Worm (Caenorhabditis elegans) whole organism, mixed stage, embryonic: ENCODE measurements around the gene grd-9.

ENCODE experiments used
- M03D4.4 ChIP-seq: sonication (generic microtip); optimal IDR thresholded peaks from 2 replicates; lab custom pipeline; 2017; ENCODE audit warnings: mild to moderate bottlenecking, missing genetic modification characterization, missing compliant biosample characterization
- bed-3 ChIP-seq: fragments of 200-800 bp; sonication (Bioruptor generic); optimal IDR thresholded peaks from 3 replicates; lab custom pipeline; 2018; ENCODE audit warnings: mild to moderate bottlenecking, missing genetic modification characterization, moderate library complexity, missing compliant biosample characterization
- blmp-1 ChIP-seq: fragments of 150-350 bp; optimal IDR thresholded peaks from 2 replicates; lab custom pipeline; 2014; ENCODE audit warnings: missing biosample characterization, missing genetic modification characterization
- ceh-39 ChIP-seq: fragments of 150-350 bp; optimal IDR thresholded peaks from 2 replicates; lab custom pipeline; 2014; ENCODE audit warnings: missing biosample characterization, missing genetic modification characterization
- ceh-43 ChIP-seq: fragments of 200-800 bp; sonication (Bioruptor generic); optimal IDR thresholded peaks from 2 replicates; lab custom pipeline; 2018; ENCODE audit warnings: mild to moderate bottlenecking, missing genetic modification characterization, moderate library complexity, missing compliant biosample characterization
- ceh-83 ChIP-seq: fragments of 200-800 bp; sonication (Bioruptor generic); optimal IDR thresholded peaks from 2 replicates; lab custom pipeline; 2018; ENCODE audit warnings: mild to moderate bottlenecking, missing genetic modification characterization, missing compliant biosample characterization
- ces-1 ChIP-seq: fragments of 150-350 bp; optimal IDR thresholded peaks from 2 replicates; lab custom pipeline; 2014; ENCODE audit warnings: missing biosample characterization, missing genetic modification reagents, missing genetic modification characterization
- drap-1 ChIP-seq: fragments of 200-800 bp; sonication (Bioruptor generic); optimal IDR thresholded peaks from 3 replicates; lab custom pipeline; 2018; ENCODE audit warnings: mild to moderate bottlenecking, missing genetic modification characterization, missing compliant biosample characterization
- elt-1 ChIP-seq: sonication (generic microtip); optimal IDR thresholded peaks from 2 replicates; lab custom pipeline; 2017; ENCODE audit warnings: missing genetic modification characterization, mild to moderate bottlenecking, missing compliant biosample characterization, antibody characterized with exemption, moderate library complexity, borderline replicate concordance; ENCODE audit not compliant: insufficient read depth
- elt-3 ChIP-seq: fragments of 150-350 bp; optimal IDR thresholded peaks from 2 replicates; lab custom pipeline; 2014; ENCODE audit warnings: missing biosample characterization, missing genetic modification characterization
- flh-1 ChIP-seq: fragments of 200-800 bp; sonication (Bioruptor generic); optimal IDR thresholded peaks from 2 replicates; lab custom pipeline; 2018; ENCODE audit warnings: mild to moderate bottlenecking, missing genetic modification characterization, moderate library complexity, missing compliant biosample characterization
- ham-2 ChIP-seq: fragments of 200-800 bp; sonication (Bioruptor generic); optimal IDR thresholded peaks from 2 replicates; lab custom pipeline; 2018; ENCODE audit warnings: mild to moderate bottlenecking, missing genetic modification characterization, missing compliant biosample characterization
- hlh-1 ChIP-seq: fragments of 150-350 bp; optimal IDR thresholded peaks from 2 replicates; lab custom pipeline; 2014; ENCODE audit warnings: missing biosample characterization, missing genetic modification reagents, missing genetic modification characterization
- lin-13 ChIP-seq: fragments of 150-350 bp; optimal IDR thresholded peaks from 2 replicates; lab custom pipeline; 2014; ENCODE audit warnings: missing biosample characterization, missing genetic modification characterization
- lsy-2 ChIP-seq: fragments of 150-350 bp; optimal IDR thresholded peaks from 2 replicates; lab custom pipeline; 2014; ENCODE audit warnings: missing biosample characterization, missing genetic modification characterization
- mab-5 ChIP-seq: fragments of 150-350 bp; optimal IDR thresholded peaks from 2 replicates; lab custom pipeline; 2014; ENCODE audit warnings: missing biosample characterization, missing genetic modification characterization
- mep-1 ChIP-seq: fragments of 150-350 bp; optimal IDR thresholded peaks from 2 replicates; lab custom pipeline; 2017; ENCODE audit warnings: missing biosample characterization, missing genetic modification reagents, missing genetic modification characterization, inconsistent platforms
- mls-2 ChIP-seq: sonication (generic microtip); optimal IDR thresholded peaks from 2 replicates; lab custom pipeline; 2016; ENCODE audit warnings: mild to moderate bottlenecking, missing genetic modification characterization, moderate library complexity, missing compliant biosample characterization
- nhr-12 ChIP-seq: fragments of 150-350 bp; optimal IDR thresholded peaks from 2 replicates; lab custom pipeline; 2014; ENCODE audit warnings: missing biosample characterization, missing genetic modification characterization
- nhr-2 ChIP-seq: fragments of 150-350 bp; optimal IDR thresholded peaks from 2 replicates; lab custom pipeline; 2014; ENCODE audit warnings: missing biosample characterization, missing genetic modification characterization
- nhr-237 ChIP-seq: fragments of 150-350 bp; optimal IDR thresholded peaks from 2 replicates; lab custom pipeline; 2014; ENCODE audit warnings: missing biosample characterization, missing genetic modification characterization
- nhr-28 ChIP-seq: fragments of 150-350 bp; optimal IDR thresholded peaks from 2 replicates; lab custom pipeline; 2014; ENCODE audit warnings: missing biosample characterization, missing genetic modification characterization
- nhr-76 ChIP-seq: sonication (generic microtip); optimal IDR thresholded peaks from 2 replicates; lab custom pipeline; 2017; ENCODE audit warnings: missing biosample characterization, missing genetic modification characterization
- pha-4 ChIP-seq: fragments of 150-350 bp; optimal IDR thresholded peaks from 2 replicates; lab custom pipeline; 2018; ENCODE audit warnings: missing biosample characterization, missing genetic modification reagents, missing genetic modification characterization
- snpc-4 ChIP-seq: fragments of 150-350 bp; optimal IDR thresholded peaks from 2 replicates; lab custom pipeline; 2014; ENCODE audit warnings: missing biosample characterization, missing genetic modification characterization
- sptf-1 ChIP-seq: sonication (generic microtip); optimal IDR thresholded peaks from 2 replicates; lab custom pipeline; 2017; ENCODE audit warnings: mild to moderate bottlenecking, missing genetic modification characterization, moderate library complexity, missing compliant biosample characterization
- tbx-8 ChIP-seq: fragments of 200-800 bp; sonication (Bioruptor generic); optimal IDR thresholded peaks from 2 replicates; lab custom pipeline; 2018; ENCODE audit warnings: mild to moderate bottlenecking, missing genetic modification characterization, moderate library complexity, missing compliant biosample characterization
- unc-120 ChIP-seq: sonication (generic microtip); optimal IDR thresholded peaks from 2 replicates; lab custom pipeline; 2017; ENCODE audit warnings: missing genetic modification characterization, missing compliant biosample characterization; ENCODE audit not compliant: poor library complexity, severe bottlenecking
- unc-62 ChIP-seq: fragments of 150-350 bp; optimal IDR thresholded peaks from 2 replicates; lab custom pipeline; 2014; ENCODE audit warnings: missing biosample characterization, missing genetic modification reagents, missing genetic modification characterization
- zip-8 ChIP-seq: fragments of 150-350 bp; optimal IDR thresholded peaks from 2 replicates; lab custom pipeline; 2014; ENCODE audit warnings: missing biosample characterization, missing genetic modification characterization
- ztf-11 ChIP-seq: fragments of 150-350 bp; optimal IDR thresholded peaks from 2 replicates; lab custom pipeline; 2014; ENCODE audit warnings: missing biosample characterization, missing genetic modification characterization

Gene grd-9

ce11 chrV:5891204-5891603 lies 3.9 kb upstream of the grd-9 start:
- TF ChIP-seq unc-120 (tag; lab: Kevin White, UChicago) (no peak), nhr-12 (tag; lab: Kevin White, UChicago) (no peak), hlh-1 (tag; lab: Kevin White, UChicago) (peak; percentile 32), drap-1 (GFP tag; lab: Kevin White, UChicago) (no peak), lsy-2 (tag; lab: Kevin White, UChicago) (no peak), nhr-76 (no peak), ham-2 (GFP tag; lab: Kevin White, UChicago) (no peak)

ce11 chrV:5893015-5893414 lies 2.1 kb upstream of the grd-9 start, which contains the start of gene C04E6.7:
C04E6.7 (plus strand) TSS chrV:5893315.
- TF ChIP-seq tbx-8, result no peak
- TF ChIP-seq snpc-4 (tag; lab: Kevin White, UChicago), result no peak
- no peak for TF ChIP-seq bed-3 (GFP tag; lab: Kevin White, UChicago)
- no peak for TF ChIP-seq sptf-1 (tag; lab: Kevin White, UChicago)
- no peak for TF ChIP-seq mls-2 (tag; lab: Kevin White, UChicago)

- no peak for TF ChIP-seq zip-8 (tag; lab: Kevin White, UChicago)
- no peak for TF ChIP-seq drap-1 (GFP tag; lab: Kevin White, UChicago)
- no peak for TF ChIP-seq hlh-1 (tag; lab: Kevin White, UChicago)
- TF ChIP-seq ztf-11 (tag; lab: Kevin White, UChicago), result no peak
- TF ChIP-seq elt-3 (tag; lab: Kevin White, UChicago), result no peak
- TF ChIP-seq nhr-28 (tag; lab: Kevin White, UChicago), result no peak
- TF ChIP-seq ces-1 (GFP tag; lab: Kevin White, UChicago), result no peak
- TF ChIP-seq lsy-2 (tag; lab: Kevin White, UChicago), result no peak
These were observed 4.8 kb downstream of the grd-9 start, which contains the start of gene srd-16 for ce11 chrV:5899940-5900339. srd-16 (minus strand) TSS chrV:5900040.

- TF ChIP-seq nhr-2 (tag; lab: Kevin White, UChicago) (no peak), nhr-237 (tag; lab: Kevin White, UChicago) (no peak), ztf-11 (tag; lab: Kevin White, UChicago) (no peak), M03D4.4 (tag; lab: Kevin White, UChicago) (no peak), flh-1 (GFP tag; lab: Kevin White, UChicago) (no peak), tbx-8 (no peak), ceh-43 (GFP tag; lab: Kevin White, UChicago) (no peak), nhr-12 (tag; lab: Kevin White, UChicago) (no peak), ceh-83 (GFP tag; lab: Kevin White, UChicago) (no peak), mls-2 (tag; lab: Kevin White, UChicago) (no peak)
These were observed 6.7 kb downstream of the grd-9 start, which contains the start of gene C04E6.5 for ce11 chrV:5901833-5902232. C04E6.5 (plus strand) TSS chrV:5902133.

- TF ChIP-seq mab-5 (tag; lab: Kevin White, UChicago), result no peak
- no peak for TF ChIP-seq unc-62 (GFP tag; lab: Kevin White, UChicago)
- TF ChIP-seq ceh-39 (tag; lab: Kevin White, UChicago), result no peak
- no peak for TF ChIP-seq nhr-28 (tag; lab: Kevin White, UChicago)
- TF ChIP-seq elt-3 (tag; lab: Kevin White, UChicago), result no peak
- TF ChIP-seq ces-1 (GFP tag; lab: Kevin White, UChicago), result no peak
- no peak for TF ChIP-seq nhr-76
- no peak for TF ChIP-seq unc-120 (tag; lab: Kevin White, UChicago)
- TF ChIP-seq flh-1 (GFP tag; lab: Kevin White, UChicago), result no peak
- no peak for TF ChIP-seq blmp-1
- TF ChIP-seq mls-2 (tag; lab: Kevin White, UChicago), result no peak
- TF ChIP-seq, all 35 proteins: peak for 0
These were observed 11.1 kb downstream of the grd-9 start, which contains the start of gene srd-15 for ce11 chrV:5906252-5906651. srd-15 (minus strand) TSS chrV:5906352.

- TF ChIP-seq pha-4 (tag; lab: Kevin White, UChicago), result no peak
- TF ChIP-seq hlh-1 (tag; lab: Kevin White, UChicago), result no peak
- TF ChIP-seq mep-1 (tag; lab: Kevin White, UChicago), result no peak
- no peak for TF ChIP-seq M03D4.4 (tag; lab: Kevin White, UChicago)
- TF ChIP-seq nhr-12 (tag; lab: Kevin White, UChicago), result no peak
- no peak for TF ChIP-seq elt-3 (tag; lab: Kevin White, UChicago)
- TF ChIP-seq lin-13 (tag; lab: Kevin White, UChicago), result no peak
- TF ChIP-seq elt-1 (tag; lab: Kevin White, UChicago), result no peak
- TF ChIP-seq mls-2 (tag; lab: Kevin White, UChicago), result no peak
- TF ChIP-seq tbx-8, result no peak
- no peak for TF ChIP-seq snpc-4 (tag; lab: Kevin White, UChicago)
- TF ChIP-seq mab-5 (tag; lab: Kevin White, UChicago), result no peak
- TF ChIP-seq ceh-39 (tag; lab: Kevin White, UChicago), result no peak
- TF ChIP-seq zip-8 (tag; lab: Kevin White, UChicago), result no peak
- TF ChIP-seq ceh-43 (GFP tag; lab: Kevin White, UChicago), result no peak
These were observed 12.0 kb downstream of the grd-9 start, which contains the start of gene C04E6.4 for ce11 chrV:5907090-5907489. C04E6.4 (plus strand) TSS chrV:5907390.
